Worm (Caenorhabditis elegans): ENCODE data around the gene marc-1.

Gene marc-1

DNA sequence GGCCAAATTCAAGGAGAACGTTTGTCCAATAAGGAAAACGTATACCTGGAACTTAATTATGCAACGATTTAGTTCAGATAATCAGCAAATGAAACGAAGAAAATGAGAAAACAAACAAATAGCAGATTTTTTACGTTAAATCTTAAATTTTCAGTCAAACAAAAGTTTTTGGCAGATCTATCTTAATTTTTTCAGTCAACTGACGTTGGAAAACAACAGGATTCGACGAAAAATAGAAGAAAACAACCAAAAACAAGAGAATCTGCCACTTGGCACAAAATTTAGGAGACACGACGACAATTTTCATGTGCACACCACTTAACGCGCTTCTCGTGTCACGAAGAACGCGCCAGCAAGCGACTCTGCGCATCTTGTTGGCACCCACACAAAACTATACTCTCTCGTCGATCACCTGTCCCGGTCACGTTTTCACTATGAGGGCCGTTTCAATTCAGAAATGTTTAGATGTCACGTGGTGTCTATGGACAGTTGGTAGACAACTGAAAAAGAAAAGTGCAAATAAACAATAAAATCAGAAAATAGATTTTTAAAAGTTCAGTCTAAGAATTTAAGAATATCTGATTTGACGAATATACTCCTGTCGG, 50.3 kb downstream of the marc-1 start, which contains the start of gene ztf-7 (continued):
- TF ChIP-seq ztf-25 (GFP tag; IDR thresholded peaks at IDR 0.05) (no peak), K12H6.12 (tag; optimal IDR thresholded peaks at IDR 0.05) (peak; percentile 97), B0019.2 (GFP tag; conservative IDR thresholded peaks at IDR 0.05) (no peak), hmg-1.2 (GFP tag; IDR thresholded peaks at IDR 0.05) (peak; percentile 99), Y53G8AR.9 (GFP tag; conservative IDR thresholded peaks at IDR 0.05) (peak; percentile 95), bed-2 (GFP tag; IDR thresholded peaks at IDR 0.05) (no peak), rcor-1 (GFP tag; IDR thresholded peaks at IDR 0.05) (peak; percentile 92), snpc-1.3 (tag; optimal IDR thresholded peaks at IDR 0.05; ENCODE audit: insufficient read depth) (no peak), hrde-1 (tag; optimal IDR thresholded peaks at IDR 0.05; ENCODE audit: borderline replicate concordance) (no peak), atf-7 (tag; optimal IDR thresholded peaks at IDR 0.05) (peak; percentile 96), egl-44 (GFP tag; IDR thresholded peaks at IDR 0.05) (peak; percentile 68), T07F8.4 (tag; optimal IDR thresholded peaks at IDR 0.05) (no peak), die-1 (tag; optimal IDR thresholded peaks at IDR 0.05) (no peak), xnd-1 (tag; optimal IDR thresholded peaks at IDR 0.05) (no peak)

Data from whole organism, young adult.